Fruit fly (Drosophila melanogaster) whole organism, wandering third instar larva: ENCODE data around the gene Pdfr.

Experiments used
- Dfd ChIP-seq: fragments of >200 bp; optimal IDR thresholded peaks from 2 replicates; lab custom pipeline; 2017; ENCODE audit warnings: missing biosample characterization, missing genetic modification characterization
- HLH106 ChIP-seq: fragments of 200-800 bp; optimal IDR thresholded peaks from 3 replicates; lab custom pipeline; 2019; ENCODE audit warnings: missing biosample characterization, mild to moderate bottlenecking, missing genetic modification characterization, moderate library complexity
- Hr83 ChIP-seq: fragments of 200-300 bp; sonication (Bioruptor generic); optimal IDR thresholded peaks from 2 replicates; lab custom pipeline; 2016; ENCODE audit warnings: missing biosample characterization, mild to moderate bottlenecking, missing genetic modification characterization, moderate library complexity; ENCODE audit not compliant: poor library complexity, severe bottlenecking
- Jra ChIP-seq: sonication (Bioruptor generic); optimal IDR thresholded peaks from 2 replicates; lab custom pipeline; 2016; ENCODE audit warnings: missing biosample characterization, missing genetic modification characterization
- Myc ChIP-seq: fragments of >200 bp; optimal IDR thresholded peaks from 2 replicates; lab custom pipeline; 2017
- Rel ChIP-seq, 2 experiments: fragments of 200-800 bp; sonication (Bioruptor generic) in 1 of 2; optimal IDR thresholded peaks; 2 replicates in 1 of 2; 3 replicates in 1 of 2; lab custom pipeline; 2016 to 2019; ENCODE audit warnings: mild to moderate bottlenecking in 2 of 2, missing biosample characterization in 2 of 2, missing genetic modification characterization in 2 of 2, moderate library complexity in 1 of 2
- Sp1 ChIP-seq: fragments of 200-800 bp; sonication (Bioruptor generic); optimal IDR thresholded peaks from 3 replicates; lab custom pipeline; 2019; ENCODE audit warnings: missing biosample characterization, mild to moderate bottlenecking, missing genetic modification characterization, moderate library complexity
- Vsx2 ChIP-seq: fragments of 200-300, 225-300 bp; sonication (Bioruptor generic); optimal IDR thresholded peaks from 2 replicates; lab custom pipeline; 2018; ENCODE audit warnings: missing biosample characterization, missing genetic modification characterization; ENCODE audit not compliant: partially characterized antibody
- br ChIP-seq: fragments of 200-800 bp; sonication (Bioruptor generic); optimal IDR thresholded peaks from 2 replicates; lab custom pipeline; 2016; ENCODE audit warnings: missing biosample characterization, missing genetic modification characterization
- brk ChIP-seq: fragments of 200-800 bp; sonication (Bioruptor generic); optimal IDR thresholded peaks from 2 replicates; lab custom pipeline; 2016; ENCODE audit warnings: missing biosample characterization, mild to moderate bottlenecking, missing genetic modification characterization
- ey ChIP-seq: fragments of 200-800 bp; sonication (Bioruptor generic); optimal IDR thresholded peaks from 2 replicates; lab custom pipeline; 2016; ENCODE audit warnings: missing biosample characterization, missing genetic modification characterization
- h ChIP-seq: fragments of 200-800 bp; sonication (Bioruptor generic); optimal IDR thresholded peaks from 3 replicates; lab custom pipeline; 2016; ENCODE audit warnings: missing biosample characterization, mild to moderate bottlenecking, missing genetic modification characterization
- jim ChIP-seq: fragments of 175-275, 200-325 bp; sonication (Bioruptor generic); optimal IDR thresholded peaks from 2 replicates; lab custom pipeline; 2016; ENCODE audit warnings: missing biosample characterization, mild to moderate bottlenecking, missing genetic modification characterization
- lola ChIP-seq: fragments of >200 bp; optimal IDR thresholded peaks from 2 replicates; lab custom pipeline; 2017; ENCODE audit warnings: missing biosample characterization, missing genetic modification characterization
- psq ChIP-seq: fragments of 200-800 bp; sonication (Bioruptor generic); optimal IDR thresholded peaks from 3 replicates; lab custom pipeline; 2017; ENCODE audit warnings: missing biosample characterization, mild to moderate bottlenecking, missing genetic modification characterization, moderate library complexity
- rgr ChIP-seq: fragments of 200-800 bp; sonication (Bioruptor generic); optimal IDR thresholded peaks from 3 replicates; lab custom pipeline; 2016; ENCODE audit warnings: missing biosample characterization, mild to moderate bottlenecking, missing genetic modification characterization
- tai ChIP-seq: sonication (Bioruptor generic); optimal IDR thresholded peaks from 2 replicates; lab custom pipeline; 2016; ENCODE audit warnings: missing biosample characterization, missing genetic modification characterization
- usp ChIP-seq: fragments of >200 bp; optimal IDR thresholded peaks from 2 replicates; lab custom pipeline; 2017; ENCODE audit warnings: missing biosample characterization, missing genetic modification characterization
- woc ChIP-seq: sonication (Bioruptor generic); optimal IDR thresholded peaks from 2 replicates; lab custom pipeline; 2016; ENCODE audit warnings: missing biosample characterization, mild to moderate bottlenecking, missing genetic modification characterization

Pdfr gene

dm6 chrX:2624525-2625006, 72.6 kb downstream of the Pdfr start, which contains the start of the genes brv3 and Pi4KIIIalpha:
brv3 (minus strand) TSS chrX:2624575.
Pi4KIIIalpha (plus strand) TSS chrX:2624804.
- no peak for TF ChIP-seq usp (GFP tag; lab: Kevin White, UChicago)
- TF ChIP-seq br = no peak
- TF ChIP-seq tai (GFP tag; lab: Kevin White, UChicago) = no peak
- TF ChIP-seq rgr (GFP tag; lab: Kevin White, UChicago) = no peak
- no peak for TF ChIP-seq Vsx2 (GFP tag; lab: Kevin White, UChicago)
- no peak for TF ChIP-seq Myc (lab: Kevin White, UChicago)
- no peak for TF ChIP-seq lola (GFP tag; lab: Kevin White, UChicago)
- TF ChIP-seq jim (GFP tag; lab: Kevin White, UChicago) = no peak
- no peak for TF ChIP-seq Dfd
- no peak for TF ChIP-seq brk
- no peak for TF ChIP-seq ey (GFP tag; lab: Kevin White, UChicago)
- no peak for TF ChIP-seq psq (GFP tag; lab: Kevin White, UChicago)
- TF ChIP-seq woc (GFP tag; lab: Kevin White, UChicago) = no peak
- no peak for TF ChIP-seq Hr83 (GFP tag; lab: Kevin White, UChicago)
- TF ChIP-seq Rel (GFP tag; optimal IDR thresholded peaks at IDR 0.05; lab: Kevin White, UChicago) = no peak
- TF ChIP-seq Rel (tag; optimal IDR thresholded peaks at IDR 0.05; lab: Kevin White, UChicago) = no peak
- no peak for TF ChIP-seq Sp1 (GFP tag; lab: Kevin White, UChicago)
- TF ChIP-seq Jra (GFP tag; lab: Kevin White, UChicago) = no peak
- no peak for TF ChIP-seq HLH106 (tag; lab: Kevin White, UChicago)
- TF ChIP-seq h (GFP tag; lab: Kevin White, UChicago) = no peak

- TF ChIP-seq rgr (GFP tag; lab: Kevin White, UChicago) (no peak), h (GFP tag; lab: Kevin White, UChicago) (no peak)
- TF ChIP-seq, all 38 proteins: peak for 0
These were observed 73.0 kb downstream of the Pdfr start for dm6 chrX:2625009-2625408.
